Worm (Caenorhabditis elegans) whole organism, mixed stage, embryonic: ENCODE results near the gene pck-1.

Source experiments
- blmp-1 ChIP-seq: fragments of 150-350 bp; optimal IDR thresholded peaks from 2 replicates; lab custom pipeline; 2014; ENCODE audit warnings: missing biosample characterization, missing genetic modification characterization
- elt-3 ChIP-seq: fragments of 150-350 bp; optimal IDR thresholded peaks from 2 replicates; lab custom pipeline; 2014; ENCODE audit warnings: missing biosample characterization, missing genetic modification characterization
- mab-5 ChIP-seq: fragments of 150-350 bp; optimal IDR thresholded peaks from 2 replicates; lab custom pipeline; 2014; ENCODE audit warnings: missing biosample characterization, missing genetic modification characterization
- mep-1 ChIP-seq: fragments of 150-350 bp; optimal IDR thresholded peaks from 2 replicates; lab custom pipeline; 2017; ENCODE audit warnings: missing biosample characterization, missing genetic modification reagents, missing genetic modification characterization, inconsistent platforms
- nhr-237 ChIP-seq: fragments of 150-350 bp; optimal IDR thresholded peaks from 2 replicates; lab custom pipeline; 2014; ENCODE audit warnings: missing biosample characterization, missing genetic modification characterization
- nhr-28 ChIP-seq: fragments of 150-350 bp; optimal IDR thresholded peaks from 2 replicates; lab custom pipeline; 2014; ENCODE audit warnings: missing biosample characterization, missing genetic modification characterization
- pha-4 ChIP-seq: fragments of 150-350 bp; optimal IDR thresholded peaks from 2 replicates; lab custom pipeline; 2018; ENCODE audit warnings: missing biosample characterization, missing genetic modification reagents, missing genetic modification characterization
- unc-62 ChIP-seq: fragments of 150-350 bp; optimal IDR thresholded peaks from 2 replicates; lab custom pipeline; 2014; ENCODE audit warnings: missing biosample characterization, missing genetic modification reagents, missing genetic modification characterization
- ztf-11 ChIP-seq: fragments of 150-350 bp; optimal IDR thresholded peaks from 2 replicates; lab custom pipeline; 2014; ENCODE audit warnings: missing biosample characterization, missing genetic modification characterization

DNA sequence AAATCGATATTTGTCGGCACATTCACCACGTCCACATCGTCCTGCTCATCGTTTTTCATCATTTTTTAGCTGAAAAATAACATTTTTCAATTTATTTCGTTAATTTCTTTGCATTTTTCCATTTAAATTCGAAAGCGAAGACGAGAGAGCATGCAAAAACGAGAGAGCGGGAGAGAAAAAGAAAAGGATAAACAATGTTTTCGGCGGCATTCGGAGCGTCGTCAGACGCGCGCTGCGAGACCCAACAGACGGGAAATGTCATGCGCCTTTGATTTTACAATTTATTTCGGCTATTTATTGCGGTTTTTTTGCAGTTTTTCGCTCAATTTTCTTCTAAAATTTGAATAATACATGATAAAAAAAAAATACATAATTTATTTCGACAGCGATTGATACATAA lies 20.3 kb upstream of the pck-1 start, which contains the start of gene attf-3:
- TF ChIP-seq pha-4 (tag; lab: Kevin White, UChicago) = peak; percentile 46
- TF ChIP-seq mab-5 = no peak
- no peak for TF ChIP-seq nhr-28 (tag; lab: Kevin White, UChicago)
- TF ChIP-seq ztf-11 = no peak
- TF ChIP-seq unc-62 (GFP tag; lab: Kevin White, UChicago) = no peak
- no peak for TF ChIP-seq elt-3 (tag; lab: Kevin White, UChicago)
- peak; percentile 68 for TF ChIP-seq nhr-237 (tag; lab: Kevin White, UChicago)
- TF ChIP-seq blmp-1 (tag; lab: Kevin White, UChicago) = no peak
- TF ChIP-seq mep-1 (tag; lab: Kevin White, UChicago) = peak; percentile 78
